Worm (Caenorhabditis elegans) whole organism, L2 larva: ENCODE data around the gene K08D8.6.
A peak's percentile ranks its signal among the peaks of the same experiment; 100 is the strongest.
"Not testable (repeated sequence)": the region's sequence is repeated elsewhere in the genome, so short reads cannot be mapped to it uniquely, and the experiment has no call there.

Source experiments
- F13H6.1 ChIP-seq: sonication (generic microtip); optimal IDR thresholded peaks from 2 replicates; lab custom pipeline; 2016; ENCODE audit warnings: missing genetic modification characterization, missing compliant biosample characterization
- R02D3.7 ChIP-seq: fragments of 150-350 bp; optimal IDR thresholded peaks from 2 replicates; lab custom pipeline; 2014; ENCODE audit warnings: missing biosample characterization, missing genetic modification characterization
- Y55F3AM.14 ChIP-seq: fragments of 200-800 bp; sonication (Bioruptor generic); optimal IDR thresholded peaks from 2 replicates; lab custom pipeline; 2018; ENCODE audit warnings: mild to moderate bottlenecking, missing genetic modification characterization, missing compliant biosample characterization
- ZK546.5 ChIP-seq: sonication (generic microtip); optimal IDR thresholded peaks from 2 replicates; lab custom pipeline; 2017; ENCODE audit warnings: missing biosample characterization, missing genetic modification characterization
- alr-1 ChIP-seq: fragments of 150-350 bp; optimal IDR thresholded peaks from 2 replicates; lab custom pipeline; 2014; ENCODE audit warnings: missing biosample characterization, missing genetic modification characterization
- aly-2 ChIP-seq: fragments of 150-350 bp; optimal IDR thresholded peaks from 2 replicates; lab custom pipeline; 2014; ENCODE audit warnings: missing biosample characterization, missing genetic modification characterization
- ama-1 ChIP-seq: fragments of 150-350 bp; optimal IDR thresholded peaks from 2 replicates; lab custom pipeline; 2018; ENCODE audit warnings: inconsistent platforms
- blmp-1 ChIP-seq: sonication (generic microtip); optimal IDR thresholded peaks from 2 replicates; lab custom pipeline; 2017; ENCODE audit warnings: missing genetic modification characterization, mild to moderate bottlenecking, missing compliant biosample characterization, antibody characterized with exemption, moderate library complexity; ENCODE audit not compliant: insufficient read depth
- ceh-16 ChIP-seq: fragments of 150-350 bp; optimal IDR thresholded peaks from 2 replicates; lab custom pipeline; 2014; ENCODE audit warnings: missing biosample characterization, missing genetic modification characterization
- ceh-82 ChIP-seq: fragments of 150-350 bp; optimal IDR thresholded peaks from 2 replicates; lab custom pipeline; 2014; ENCODE audit warnings: missing biosample characterization, missing genetic modification characterization
- crh-2 ChIP-seq: sonication (generic microtip); optimal IDR thresholded peaks from 2 replicates; lab custom pipeline; 2017; ENCODE audit warnings: missing biosample characterization, missing genetic modification characterization
- egl-27 ChIP-seq: sonication (generic microtip); optimal IDR thresholded peaks from 3 replicates; lab custom pipeline; 2017; ENCODE audit warnings: missing biosample characterization, missing genetic modification reagents, missing genetic modification characterization
- elt-1 ChIP-seq: fragments of 150-350 bp; optimal IDR thresholded peaks from 2 replicates; lab custom pipeline; 2014; ENCODE audit warnings: missing biosample characterization, missing genetic modification characterization
- elt-3 ChIP-seq: sonication (generic microtip); optimal IDR thresholded peaks from 2 replicates; lab custom pipeline; 2017; ENCODE audit warnings: missing biosample characterization, missing genetic modification characterization
- fos-1 ChIP-seq: fragments of 150-350 bp; optimal IDR thresholded peaks from 2 replicates; lab custom pipeline; 2014; ENCODE audit warnings: missing biosample characterization, missing genetic modification characterization
- gmeb-1 ChIP-seq: fragments of 150-350 bp; optimal IDR thresholded peaks from 2 replicates; lab custom pipeline; 2014; ENCODE audit warnings: missing biosample characterization, missing genetic modification characterization
- lin-11 ChIP-seq: fragments of 150-350 bp; sonication (generic microtip); optimal IDR thresholded peaks from 2 replicates; lab custom pipeline; 2014; ENCODE audit warnings: missing biosample characterization, missing genetic modification characterization, inconsistent platforms, mixed read lengths
- lin-13 ChIP-seq: fragments of 150-350 bp; optimal IDR thresholded peaks from 2 replicates; lab custom pipeline; 2014; ENCODE audit warnings: missing biosample characterization, missing genetic modification reagents, missing genetic modification characterization
- lin-39 ChIP-seq: fragments of 150-350 bp; optimal IDR thresholded peaks from 2 replicates; lab custom pipeline; 2014; ENCODE audit warnings: missing biosample characterization, missing genetic modification reagents, missing genetic modification characterization
- lsy-2 ChIP-seq, 2 experiments: fragments of 150-350 bp in 1 of 2; sonication (generic microtip) in 1 of 2; optimal IDR thresholded peaks; 2 replicates each; lab custom pipeline; 2014 to 2017; ENCODE audit warnings: missing biosample characterization in 2 of 2, missing genetic modification characterization in 2 of 2
- mab-5 ChIP-seq: fragments of 150-350 bp; optimal IDR thresholded peaks from 2 replicates; lab custom pipeline; 2014; ENCODE audit warnings: missing biosample characterization, missing genetic modification characterization
- mbf-1 ChIP-seq: sonication (generic microtip); optimal IDR thresholded peaks from 2 replicates; lab custom pipeline; 2017; ENCODE audit warnings: missing biosample characterization, missing genetic modification characterization
- mdl-1 ChIP-seq, 2 experiments: fragments of 150-350 bp in 1 of 2; sonication (generic microtip) in 1 of 2; optimal IDR thresholded peaks; 2 replicates each; lab custom pipeline; 2017; ENCODE audit warnings: missing biosample characterization in 2 of 2, missing genetic modification characterization in 2 of 2
- nhr-10 ChIP-seq: sonication (generic microtip); optimal IDR thresholded peaks from 2 replicates; lab custom pipeline; 2017; ENCODE audit warnings: missing biosample characterization, missing genetic modification characterization
- nhr-11 ChIP-seq: fragments of 150-350 bp; optimal IDR thresholded peaks from 2 replicates; lab custom pipeline; 2014; ENCODE audit warnings: missing biosample characterization, missing genetic modification characterization
- nhr-12 ChIP-seq: fragments of 150-350 bp; optimal IDR thresholded peaks from 2 replicates; lab custom pipeline; 2014; ENCODE audit warnings: missing biosample characterization, missing genetic modification characterization
- nhr-129 ChIP-seq: fragments of 150-350 bp; optimal IDR thresholded peaks from 2 replicates; lab custom pipeline; 2014; ENCODE audit warnings: missing biosample characterization, missing genetic modification characterization
- nhr-21 ChIP-seq: fragments of 150-350 bp; optimal IDR thresholded peaks from 2 replicates; lab custom pipeline; 2014; ENCODE audit warnings: missing biosample characterization, missing genetic modification characterization
- nhr-23 ChIP-seq: fragments of 150-350 bp; optimal IDR thresholded peaks from 2 replicates; lab custom pipeline; 2014; ENCODE audit warnings: missing biosample characterization, missing genetic modification reagents, missing genetic modification characterization
- nhr-25 ChIP-seq: fragments of 150-350 bp; sonication (generic microtip); optimal IDR thresholded peaks from 3 replicates; lab custom pipeline; 2014; ENCODE audit warnings: missing biosample characterization, missing genetic modification characterization
- nhr-77 ChIP-seq: fragments of 150-350 bp; optimal IDR thresholded peaks from 2 replicates; lab custom pipeline; 2014; ENCODE audit warnings: missing biosample characterization, missing genetic modification characterization
- sem-4 ChIP-seq: fragments of 150-350 bp; optimal IDR thresholded peaks from 2 replicates; lab custom pipeline; 2014; ENCODE audit warnings: missing biosample characterization, missing genetic modification reagents, missing genetic modification characterization
- skn-1 ChIP-seq: sonication (generic microtip); optimal IDR thresholded peaks from 2 replicates; lab custom pipeline; 2017; ENCODE audit warnings: missing biosample characterization, missing genetic modification characterization
- sma-3 ChIP-seq: sonication (generic microtip); optimal IDR thresholded peaks from 2 replicates; lab custom pipeline; 2016; ENCODE audit warnings: missing genetic modification reagents, missing genetic modification characterization, missing compliant biosample characterization
- sma-9 ChIP-seq, 2 experiments: fragments of 150-350 bp in 1 of 2; sonication (generic microtip) in 1 of 2; optimal IDR thresholded peaks; 2 replicates each; lab custom pipeline; 2014 to 2016; ENCODE audit warnings: missing genetic modification characterization in 2 of 2, mild to moderate bottlenecking in 1 of 2, missing biosample characterization in 1 of 2, missing compliant biosample characterization in 1 of 2, missing genetic modification reagents in 1 of 2, moderate library complexity in 1 of 2
- unc-39 ChIP-seq: fragments of 150-350 bp; optimal IDR thresholded peaks from 2 replicates; lab custom pipeline; 2014; ENCODE audit warnings: missing biosample characterization, missing genetic modification characterization
- unc-62 ChIP-seq: fragments of 150-350 bp; optimal IDR thresholded peaks from 2 replicates; lab custom pipeline; 2014; ENCODE audit warnings: missing biosample characterization, missing genetic modification reagents, missing genetic modification characterization
- zag-1 ChIP-seq: fragments of 150-350 bp; optimal IDR thresholded peaks from 2 replicates; lab custom pipeline; 2014; ENCODE audit warnings: missing biosample characterization, missing genetic modification characterization
- ztf-4 ChIP-seq: fragments of 150-350 bp; optimal IDR thresholded peaks from 2 replicates; lab custom pipeline; 2014; ENCODE audit warnings: missing biosample characterization, missing genetic modification characterization

The K08D8.6 gene

ce11 chrIV:12883190-12883589 is 7.1 kb downstream of the K08D8.6 start, which contains the start of gene ZK896.4:
TSS of gene ZK896.4 (minus strand) at chrIV:12883290.
- no peak for TF ChIP-seq mbf-1
- no peak for TF ChIP-seq lin-11 (tag; lab: Kevin White, UChicago)
- TF ChIP-seq elt-1 = no peak
- TF ChIP-seq mab-5 (tag; lab: Kevin White, UChicago) = no peak
- TF ChIP-seq lin-13 = no peak
- TF ChIP-seq sma-9 (GFP tag; optimal IDR thresholded peaks at IDR 0.05; lab: Kevin White, UChicago) = no peak
- no peak for TF ChIP-seq sma-9 (tag; optimal IDR thresholded peaks at IDR 0.05; lab: Kevin White, UChicago)
- TF ChIP-seq unc-39 (tag; lab: Kevin White, UChicago) = no peak
- no peak for TF ChIP-seq sem-4 (tag; lab: Kevin White, UChicago)
- no peak for TF ChIP-seq zag-1 (tag; lab: Kevin White, UChicago)
- no peak for TF ChIP-seq blmp-1
- TF ChIP-seq ZK546.5 (tag; lab: Kevin White, UChicago) = no peak
- no peak for TF ChIP-seq ceh-82
- no peak for TF ChIP-seq nhr-21
- TF ChIP-seq lin-39 (tag; lab: Kevin White, UChicago) = no peak
- no peak for TF ChIP-seq nhr-77 (tag; lab: Kevin White, UChicago)
- no peak for TF ChIP-seq nhr-23

ce11 chrIV:12879557-12879956 is 10.8 kb downstream of the K08D8.6 start, which contains the start of gene ZK896.5:
TSS of gene ZK896.5 (minus strand) at chrIV:12879645.
- no peak for TF ChIP-seq skn-1 (tag; lab: Kevin White, UChicago)
- TF ChIP-seq gmeb-1 (tag; lab: Kevin White, UChicago) = no peak
- TF ChIP-seq crh-2 = peak; percentile 18
- TF ChIP-seq nhr-12 (tag; lab: Kevin White, UChicago) = no peak
- TF ChIP-seq nhr-11 (tag; lab: Kevin White, UChicago) = no peak
- TF ChIP-seq fos-1 (tag; lab: Kevin White, UChicago) = peak; percentile 88
- peak; percentile 84 for TF ChIP-seq sma-9 (GFP tag; optimal IDR thresholded peaks at IDR 0.05; lab: Kevin White, UChicago)
- TF ChIP-seq sma-9 (tag; optimal IDR thresholded peaks at IDR 0.05; lab: Kevin White, UChicago) = no peak
- TF ChIP-seq nhr-10 (tag; lab: Kevin White, UChicago) = no peak

- TF ChIP-seq fos-1 (tag; lab: Kevin White, UChicago) (peak; percentile 85), sma-9 (GFP tag; optimal IDR thresholded peaks at IDR 0.05; lab: Kevin White, UChicago) (peak; percentile 31), sma-9 (tag; optimal IDR thresholded peaks at IDR 0.05; lab: Kevin White, UChicago) (no peak), Y55F3AM.14 (no peak)
Measured at ce11 chrIV:12876558-12876957, 13.8 kb downstream of the K08D8.6 start.

ce11 chrIV:12875260-12875659 is 15.0 kb downstream of the K08D8.6 start, which contains the start of gene ZK896.1:
TSS of gene ZK896.1 (minus strand) at chrIV:12875360.
- not testable (repeated sequence) for TF ChIP-seq sma-9 (GFP tag; optimal IDR thresholded peaks at IDR 0.05; lab: Kevin White, UChicago); sma-9 (tag; optimal IDR thresholded peaks at IDR 0.05; lab: Kevin White, UChicago); gmeb-1 (tag; lab: Kevin White, UChicago); F13H6.1 (tag; lab: Kevin White, UChicago)

- TF ChIP-seq fos-1 (tag; lab: Kevin White, UChicago) (peak; percentile 9), zag-1 (tag; lab: Kevin White, UChicago) (no peak)
Measured at ce11 chrIV:12871445-12871947, 18.8 kb downstream of the K08D8.6 start, which contains the start of gene clec-187. TSS of gene clec-187 (minus strand) at chrIV:12871495.

- no peak for TF ChIP-seq R02D3.7 (tag; lab: Kevin White, UChicago)
- no peak for TF ChIP-seq ZK546.5 (tag; lab: Kevin White, UChicago)
- no peak for TF ChIP-seq fos-1 (tag; lab: Kevin White, UChicago)
- TF ChIP-seq aly-2 = no peak
- no peak for TF ChIP-seq lsy-2 (tag; optimal IDR thresholded peaks at IDR 0.05; lab: Kevin White, UChicago)
- TF ChIP-seq egl-27 (tag; lab: Kevin White, UChicago) = no peak
- TF ChIP-seq ceh-16 = no peak
- TF ChIP-seq nhr-25 (tag; lab: Kevin White, UChicago) = no peak
- TF ChIP-seq Y55F3AM.14 = no peak
- no peak for TF ChIP-seq elt-3 (tag; lab: Kevin White, UChicago)
- TF ChIP-seq lin-11 (tag; lab: Kevin White, UChicago) = no peak
- TF ChIP-seq F13H6.1 (tag; lab: Kevin White, UChicago) = no peak
- no peak for TF ChIP-seq ztf-4 (tag; lab: Kevin White, UChicago)
- TF ChIP-seq mdl-1 (tag; optimal IDR thresholded peaks at IDR 0.05; lab: Kevin White, UChicago) = no peak
- TF ChIP-seq ama-1 (lab: Kevin White, UChicago) = no peak
- TF ChIP-seq alr-1 (tag; lab: Kevin White, UChicago) = no peak
- no peak for TF ChIP-seq sma-3 (GFP tag; lab: Kevin White, UChicago)
- no peak for TF ChIP-seq unc-62 (GFP tag; lab: Kevin White, UChicago)
- TF ChIP-seq nhr-129 = no peak
- TF ChIP-seq mab-5 (tag; lab: Kevin White, UChicago) = no peak
Measured at ce11 chrIV:12870315-12870714, 20.0 kb downstream of the K08D8.6 start.
